Fruit fly (Drosophila melanogaster): ENCODE results near the gene CG13884.
A peak's percentile ranks its signal among the peaks of the same experiment; 100 is the strongest.

The CG13884 gene

DNA sequence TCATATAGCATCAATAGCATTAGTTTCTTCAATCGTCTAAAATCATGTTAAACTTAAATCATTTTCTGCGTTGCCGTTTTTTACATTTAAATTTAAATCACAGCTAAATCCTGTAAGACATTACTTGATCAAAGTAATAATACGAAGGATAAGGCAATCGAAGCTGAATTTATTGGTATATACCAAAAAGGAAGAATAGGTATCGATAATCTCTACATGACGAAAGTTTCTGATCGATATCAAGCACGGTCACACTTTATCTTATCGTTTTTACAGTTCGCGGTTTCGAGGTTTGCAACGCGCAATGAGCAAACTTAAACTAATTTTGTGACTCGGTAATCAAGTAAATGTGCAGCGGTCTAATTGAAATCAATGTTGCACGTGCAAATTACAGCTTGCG, 38.4 kb downstream of the CG13884 start, which contains the start of the genes Atac3 and Ptpmeg:
Gene Atac3, minus strand, starts transcription at position 160 of the 400 bp plus-strand sequence.
Gene Ptpmeg, plus strand, starts transcription at position 265 of the 400 bp plus-strand sequence.
- TF ChIP-seq psq (GFP tag; optimal IDR thresholded peaks at IDR 0.05) (no peak), Myc (optimal IDR thresholded peaks at IDR 0.05) (peak; percentile 29)

dm6 chr3L:324486-324885, 41.8 kb downstream of the CG13884 start, which contains the start of gene CG32344:
TSS of gene CG32344 (minus strand) at chr3L:324720.
- TF ChIP-seq GATAd (GFP tag; optimal IDR thresholded peaks at IDR 0.05): no peak
- TF ChIP-seq Jra (GFP tag; optimal IDR thresholded peaks at IDR 0.05): peak; percentile 25
- TF ChIP-seq Myc (optimal IDR thresholded peaks at IDR 0.05): peak; percentile 63

DNA sequence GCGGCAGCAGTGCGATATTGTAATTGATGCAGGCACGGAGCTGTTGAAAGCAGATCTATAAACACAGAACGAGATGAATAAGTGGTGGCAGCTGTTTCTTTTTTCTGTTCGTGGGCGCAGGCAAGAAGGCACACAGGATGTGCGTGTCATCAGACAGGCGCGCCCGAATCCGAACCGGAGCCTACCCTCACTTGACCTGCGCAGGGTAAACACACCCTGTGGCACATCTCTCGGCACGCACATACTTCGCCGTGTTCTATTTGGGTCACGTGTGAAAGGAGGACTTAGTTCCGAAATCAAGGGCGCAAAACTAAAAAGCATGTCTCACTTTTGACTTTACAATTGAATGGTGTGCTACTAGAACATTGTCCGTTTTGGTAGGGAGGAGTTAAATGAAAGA, 44.7 kb downstream of the CG13884 start:
- TF ChIP-seq Hr78 (GFP tag; optimal IDR thresholded peaks at IDR 0.05): no peak
- no peak for TF ChIP-seq brk (GFP tag; optimal IDR thresholded peaks at IDR 0.05)
- TF ChIP-seq rgr (GFP tag; optimal IDR thresholded peaks at IDR 0.05): no peak
- TF ChIP-seq Abd-B (GFP tag; optimal IDR thresholded peaks at IDR 0.05): no peak
- no peak for TF ChIP-seq OdsH (GFP tag; optimal IDR thresholded peaks at IDR 0.05)
- no peak for TF ChIP-seq Vsx2 (GFP tag; optimal IDR thresholded peaks at IDR 0.05; ENCODE audit: partially characterized antibody)

DNA sequence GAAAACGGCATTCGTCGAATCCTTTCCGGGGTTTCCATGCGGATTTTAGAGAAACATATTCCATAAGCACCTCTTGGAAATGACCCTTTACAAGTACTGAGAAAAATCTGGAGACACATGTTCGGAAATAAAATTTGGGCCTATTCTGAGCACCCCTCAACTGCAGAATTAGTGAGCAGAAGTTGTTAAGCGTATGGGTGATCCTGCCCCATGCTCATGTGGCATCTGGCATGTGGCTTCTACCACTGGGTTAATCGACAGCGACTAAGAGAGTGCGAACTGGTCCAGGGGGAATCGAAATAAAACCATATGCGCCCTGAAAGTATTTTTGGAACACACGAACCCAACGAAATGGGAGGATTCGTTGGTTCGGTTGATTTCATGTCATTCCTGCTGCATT, 45.4 kb downstream of the CG13884 start:
- TF ChIP-seq rgr (GFP tag; optimal IDR thresholded peaks at IDR 0.05) (no peak), tai (GFP tag; optimal IDR thresholded peaks at IDR 0.05) (no peak), Dif (GFP tag; optimal IDR thresholded peaks at IDR 0.05; ENCODE audit: partially characterized antibody) (no peak), Myc (optimal IDR thresholded peaks at IDR 0.05) (no peak), sv (GFP tag; optimal IDR thresholded peaks at IDR 0.05) (no peak), pan (optimal IDR thresholded peaks at IDR 0.05) (no peak), Rel (GFP tag; optimal IDR thresholded peaks at IDR 0.05) (no peak), Rel (tag; optimal IDR thresholded peaks at IDR 0.05) (no peak), OdsH (GFP tag; optimal IDR thresholded peaks at IDR 0.05) (no peak), sage (GFP tag; optimal IDR thresholded peaks at IDR 0.05) (no peak), psq (GFP tag; optimal IDR thresholded peaks at IDR 0.05) (no peak), Jra (GFP tag; optimal IDR thresholded peaks at IDR 0.05) (no peak)

dm6 chr3L:320010-320337, 46.3 kb downstream of the CG13884 start:
- no peak for TF ChIP-seq br (GFP tag; optimal IDR thresholded peaks at IDR 0.05)
- TF ChIP-seq Dfd (GFP tag; optimal IDR thresholded peaks at IDR 0.05): no peak
- no peak for TF ChIP-seq woc (GFP tag; optimal IDR thresholded peaks at IDR 0.05)
- no peak for TF ChIP-seq lola (GFP tag; optimal IDR thresholded peaks at IDR 0.05)
- no peak for TF ChIP-seq Mio (GFP tag; optimal IDR thresholded peaks at IDR 0.05)
- no peak for TF ChIP-seq Hr78 (GFP tag; optimal IDR thresholded peaks at IDR 0.05)
- TF ChIP-seq Hr83 (GFP tag; optimal IDR thresholded peaks at IDR 0.05; ENCODE audit: poor library complexity, severe bottlenecking): no peak

- TF ChIP-seq br (GFP tag; optimal IDR thresholded peaks at IDR 0.05): no peak
- TF ChIP-seq CG9705 (GFP tag; optimal IDR thresholded peaks at IDR 0.05): no peak
- TF ChIP-seq Hr83 (GFP tag; optimal IDR thresholded peaks at IDR 0.05; ENCODE audit: poor library complexity, severe bottlenecking): peak; percentile 64
- TF ChIP-seq Vsx2 (GFP tag; optimal IDR thresholded peaks at IDR 0.05; ENCODE audit: partially characterized antibody): no peak
- TF ChIP-seq sage (GFP tag; optimal IDR thresholded peaks at IDR 0.05): no peak
- no peak for TF ChIP-seq woc (GFP tag; optimal IDR thresholded peaks at IDR 0.05)
- TF ChIP-seq HLH106 (tag; optimal IDR thresholded peaks at IDR 0.05): peak; percentile 16
- peak in 1 of 2 experiments; percentile 9 for TF ChIP-seq foxo (GFP tag; optimal IDR thresholded peaks at IDR 0.05)
- peak; percentile 66 for TF ChIP-seq Myc (optimal IDR thresholded peaks at IDR 0.05)
- TF ChIP-seq Dfd (GFP tag; optimal IDR thresholded peaks at IDR 0.05): no peak
- peak; percentile 78 for TF ChIP-seq Abd-B (GFP tag; optimal IDR thresholded peaks at IDR 0.05)
- TF ChIP-seq Jra (GFP tag; optimal IDR thresholded peaks at IDR 0.05): peak; percentile 30
- peak; percentile 22 for TF ChIP-seq Hnf4 (GFP tag; optimal IDR thresholded peaks at IDR 0.05)
- peak; percentile 11 for TF ChIP-seq fru (GFP tag; optimal IDR thresholded peaks at IDR 0.05)
- TF ChIP-seq usp (GFP tag; optimal IDR thresholded peaks at IDR 0.05): no peak
- no peak for TF ChIP-seq CG32264 (GFP tag; optimal IDR thresholded peaks at IDR 0.05)
- TF ChIP-seq N (GFP tag; optimal IDR thresholded peaks at IDR 0.05): peak; percentile 90
- TF ChIP-seq dsf (GFP tag; optimal IDR thresholded peaks at IDR 0.05; ENCODE audit: borderline replicate concordance): no peak
- TF ChIP-seq sv (GFP tag; optimal IDR thresholded peaks at IDR 0.05): no peak
- TF ChIP-seq lola (GFP tag; optimal IDR thresholded peaks at IDR 0.05): no peak
- no peak for TF ChIP-seq ey (GFP tag; optimal IDR thresholded peaks at IDR 0.05)
- TF ChIP-seq GATAd (GFP tag; optimal IDR thresholded peaks at IDR 0.05): no peak
- no peak for TF ChIP-seq Mio (GFP tag; optimal IDR thresholded peaks at IDR 0.05)
- no peak for TF ChIP-seq psq (GFP tag; optimal IDR thresholded peaks at IDR 0.05)
- TF ChIP-seq Rel (GFP tag; optimal IDR thresholded peaks at IDR 0.05): peak; percentile 31
- peak; percentile 34 for TF ChIP-seq Rel (tag; optimal IDR thresholded peaks at IDR 0.05)
- peak; percentile 31 for TF ChIP-seq h (GFP tag; optimal IDR thresholded peaks at IDR 0.05)
- no peak for TF ChIP-seq brk (GFP tag; optimal IDR thresholded peaks at IDR 0.05)
- TF ChIP-seq Hr78 (GFP tag; optimal IDR thresholded peaks at IDR 0.05): no peak
- TF ChIP-seq Dif (GFP tag; optimal IDR thresholded peaks at IDR 0.05; ENCODE audit: partially characterized antibody): no peak
- no peak for TF ChIP-seq OdsH (GFP tag; optimal IDR thresholded peaks at IDR 0.05)
- no peak for TF ChIP-seq dl (GFP tag; optimal IDR thresholded peaks at IDR 0.05; ENCODE audit: insufficient read depth in 1 of 2, partially characterized antibody in 2 of 2)
- TF ChIP-seq pan (optimal IDR thresholded peaks at IDR 0.05): no peak
Measured at dm6 chr3L:319145-320009, 46.9 kb downstream of the CG13884 start, which contains the start of gene fwd. TSS of gene fwd (minus strand) at chr3L:319884.

Measured in whole organism, wandering third instar larva.